Worm (Caenorhabditis elegans) whole organism, L4 larva: ENCODE data around the gene K10B2.4.

Source experiments
- D1046.2 ChIP-seq: fragments of 200-800 bp; sonication (Bioruptor generic); IDR thresholded peaks from 2 replicates; pipeline ENCODE4 v1.3.6; 2022; ENCODE audit warnings: missing genetic modification characterization, missing compliant biosample characterization
- F10B5.3 ChIP-seq: sonication (generic microtip); optimal IDR thresholded peaks from 2 replicates; lab custom pipeline; 2016; ENCODE audit warnings: mild to moderate bottlenecking, missing genetic modification characterization, missing compliant biosample characterization
- F26F4.8 ChIP-seq: fragments of 200-800 bp; sonication (Bioruptor generic); conservative IDR thresholded peaks from 2 replicates; pipeline ENCODE4 v1.3.6; 2022; ENCODE audit warnings: missing genetic modification characterization, missing compliant biosample characterization
- F37D6.2 ChIP-seq: sonication (generic microtip); optimal IDR thresholded peaks from 2 replicates; lab custom pipeline; 2016; ENCODE audit warnings: mild to moderate bottlenecking, missing genetic modification characterization, missing compliant biosample characterization
- F44E2.7 ChIP-seq: fragments of 200-800 bp; sonication (Bioruptor generic); IDR thresholded peaks from 2 replicates; pipeline ENCODE4 v2.1.2; 2022; ENCODE audit warnings: missing genetic modification characterization, missing compliant biosample characterization
- F49E8.2 ChIP-seq: sonication (generic microtip); optimal IDR thresholded peaks from 2 replicates; lab custom pipeline; 2016; ENCODE audit warnings: missing compliant biosample characterization, mild to moderate bottlenecking, missing genetic modification characterization, borderline replicate concordance
- R02D3.7 ChIP-seq: fragments of 150-350 bp; sonication (generic microtip); optimal IDR thresholded peaks from 3 replicates; lab custom pipeline; 2014; ENCODE audit warnings: missing biosample characterization, missing genetic modification characterization
- T20F7.1 ChIP-seq: fragments of 200-800 bp; sonication (Bioruptor generic); optimal IDR thresholded peaks from 2 replicates; lab custom pipeline; 2018; ENCODE audit warnings: mild to moderate bottlenecking, missing genetic modification characterization, missing compliant biosample characterization
- T26A8.4 ChIP-seq: fragments of 200-800 bp; sonication (Bioruptor generic); IDR thresholded peaks from 2 replicates; pipeline ENCODE4 v1.3.6; 2022; ENCODE audit warnings: missing genetic modification characterization, missing compliant biosample characterization
- Y105C5A.15 ChIP-seq: fragments of 200-800 bp; sonication (Bioruptor generic); IDR thresholded peaks from 2 replicates; pipeline ENCODE4 v1.3.6; 2022; ENCODE audit warnings: missing genetic modification characterization, missing compliant biosample characterization
- aha-1 ChIP-seq: fragments of 150-350 bp; peaks from one replicate; lab custom pipeline; 2014; ENCODE audit warnings: missing biosample characterization, missing genetic modification characterization
- ama-1 ChIP-seq: fragments of 150-350 bp; optimal IDR thresholded peaks from 2 replicates; lab custom pipeline; 2014; ENCODE audit warnings: inconsistent platforms, mixed read lengths
- arid-1 ChIP-seq: fragments of 200-800 bp; sonication (Bioruptor generic); conservative IDR thresholded peaks from 2 replicates; pipeline ENCODE4 v1.3.6; 2022; ENCODE audit warnings: missing genetic modification reagents, missing genetic modification characterization, missing compliant biosample characterization
- attf-4 ChIP-seq: sonication (generic microtip); optimal IDR thresholded peaks from 3 replicates; lab custom pipeline; 2017; ENCODE audit warnings: missing biosample characterization, missing genetic modification characterization
- ceh-28 ChIP-seq: fragments of 150-350 bp; optimal IDR thresholded peaks from 2 replicates; lab custom pipeline; 2014; ENCODE audit warnings: missing biosample characterization, missing genetic modification reagents, missing genetic modification characterization
- ces-1 ChIP-seq: fragments of 150-350 bp; sonication (generic microtip); optimal IDR thresholded peaks from 4 replicates; lab custom pipeline; 2014; ENCODE audit warnings: missing biosample characterization, missing genetic modification reagents, missing genetic modification characterization
- daf-12 ChIP-seq: fragments of 150-350 bp; optimal IDR thresholded peaks from 2 replicates; lab custom pipeline; 2014; ENCODE audit warnings: missing biosample characterization, missing genetic modification reagents, missing genetic modification characterization
- dmd-6 ChIP-seq: fragments of 200-800 bp; sonication (Bioruptor generic); IDR thresholded peaks from 2 replicates; pipeline ENCODE4 v1.3.6; 2022; ENCODE audit warnings: missing genetic modification reagents, missing genetic modification characterization, missing compliant biosample characterization
- duxl-1 ChIP-seq: sonication (generic microtip); optimal IDR thresholded peaks from 2 replicates; lab custom pipeline; 2016; ENCODE audit warnings: mild to moderate bottlenecking, missing genetic modification characterization, moderate library complexity, missing compliant biosample characterization; ENCODE audit not compliant: poor library complexity
- dve-1 ChIP-seq: sonication (generic microtip); optimal IDR thresholded peaks from 2 replicates; lab custom pipeline; 2017; ENCODE audit warnings: antibody characterized with exemption, mild to moderate bottlenecking, missing genetic modification characterization, missing compliant biosample characterization; ENCODE audit not compliant: insufficient read depth
- fkh-10 ChIP-seq: fragments of 150-350 bp; optimal IDR thresholded peaks from 2 replicates; lab custom pipeline; 2014; ENCODE audit warnings: missing biosample characterization, missing genetic modification reagents, missing genetic modification characterization
- hif-1 ChIP-seq, 2 experiments: sonication (generic microtip); optimal IDR thresholded peaks; 2 replicates each; lab custom pipeline; 2016 to 2017; ENCODE audit warnings: missing compliant biosample characterization in 2 of 2, missing genetic modification characterization in 2 of 2, missing genetic modification reagents in 2 of 2, missing genotype in 2 of 2, mild to moderate bottlenecking in 1 of 2
- hlh-11 ChIP-seq: fragments of 200-800 bp; sonication (Bioruptor generic); optimal IDR thresholded peaks from 2 replicates; lab custom pipeline; 2018; ENCODE audit warnings: mild to moderate bottlenecking, missing genetic modification characterization, missing compliant biosample characterization
- hlh-30 ChIP-seq: sonication (generic microtip); optimal IDR thresholded peaks from 2 replicates; lab custom pipeline; 2017; ENCODE audit warnings: antibody characterized with exemption, mild to moderate bottlenecking, missing genetic modification characterization, missing compliant biosample characterization; ENCODE audit not compliant: insufficient read depth
- lin-29 ChIP-seq: fragments of 200-800 bp; sonication (Bioruptor generic); IDR thresholded peaks from 2 replicates; pipeline ENCODE4 v1.3.6; 2022; ENCODE audit warnings: missing genetic modification reagents, missing genetic modification characterization, missing compliant biosample characterization
- lin-38 ChIP-seq: fragments of 200-800 bp; sonication (Bioruptor generic); IDR thresholded peaks from 2 replicates; pipeline ENCODE4 v1.3.6; 2022; ENCODE audit warnings: missing genetic modification reagents, missing genetic modification characterization, missing compliant biosample characterization
- lsy-2 ChIP-seq, 2 experiments: fragments of 150-350 bp in 1 of 2; sonication (generic microtip) in 1 of 2; optimal IDR thresholded peaks; 2 replicates each; lab custom pipeline; 2014 to 2017; ENCODE audit warnings: missing biosample characterization in 2 of 2, missing genetic modification characterization in 2 of 2
- madf-5 ChIP-seq, 2 experiments: fragments of 200-800 bp; sonication (Bioruptor generic); IDR thresholded peaks; 2 replicates each; pipeline ENCODE4 v1.3.6; 2022; ENCODE audit warnings: missing compliant biosample characterization in 2 of 2, missing genetic modification characterization in 2 of 2
- mdl-1 ChIP-seq, 2 experiments: fragments of 150-350 bp in 1 of 2; sonication (generic microtip) in 1 of 2; optimal IDR thresholded peaks; 2 replicates each; lab custom pipeline; 2014 to 2017; ENCODE audit warnings: missing biosample characterization in 2 of 2, missing genetic modification characterization in 2 of 2
- mep-1 ChIP-seq: fragments of 150-350 bp; sonication (generic microtip); optimal IDR thresholded peaks from 3 replicates; lab custom pipeline; 2014; ENCODE audit warnings: missing biosample characterization, missing genetic modification characterization
- mes-2 ChIP-seq: sonication (generic microtip); optimal IDR thresholded peaks from 2 replicates; lab custom pipeline; 2016; ENCODE audit warnings: missing genotype, mild to moderate bottlenecking, missing genetic modification characterization, missing compliant biosample characterization; ENCODE audit not compliant: poor library complexity, severe bottlenecking
- mxl-2 ChIP-seq: fragments of 200-800 bp; sonication (Bioruptor generic); conservative IDR thresholded peaks from 2 replicates; pipeline ENCODE4 v1.3.6; 2022; ENCODE audit warnings: missing genetic modification reagents, missing genetic modification characterization, missing compliant biosample characterization
- mxl-3 ChIP-seq: fragments of 200-800 bp; sonication (Bioruptor generic); optimal IDR thresholded peaks from 2 replicates; lab custom pipeline; 2018; ENCODE audit warnings: mild to moderate bottlenecking, missing genetic modification characterization, missing compliant biosample characterization
- nhr-102 ChIP-seq: sonication (generic microtip); optimal IDR thresholded peaks from 2 replicates; lab custom pipeline; 2016; ENCODE audit warnings: mild to moderate bottlenecking, missing genetic modification characterization, moderate library complexity, missing compliant biosample characterization
- nhr-25 ChIP-seq: sonication (generic microtip); optimal IDR thresholded peaks from 2 replicates; lab custom pipeline; 2017; ENCODE audit warnings: missing genetic modification characterization, mild to moderate bottlenecking, missing compliant biosample characterization, antibody characterized with exemption, moderate library complexity, borderline replicate concordance; ENCODE audit not compliant: insufficient read depth
- nhr-28 ChIP-seq: fragments of 150-350 bp; optimal IDR thresholded peaks from 2 replicates; lab custom pipeline; 2014; ENCODE audit warnings: missing biosample characterization, missing genetic modification characterization
- nhr-77 ChIP-seq: fragments of 150-350 bp; optimal IDR thresholded peaks from 2 replicates; lab custom pipeline; 2014; ENCODE audit warnings: missing biosample characterization, missing genetic modification characterization
- rbr-2 ChIP-seq: sonication (generic microtip); optimal IDR thresholded peaks from 2 replicates; lab custom pipeline; 2016; ENCODE audit warnings: missing genotype, missing genetic modification characterization, missing compliant biosample characterization
- sdz-12 ChIP-seq: fragments of 200-800 bp; sonication (Bioruptor generic); optimal IDR thresholded peaks from 2 replicates; lab custom pipeline; 2018; ENCODE audit warnings: mild to moderate bottlenecking, missing genetic modification characterization, missing compliant biosample characterization
- skn-1 ChIP-seq: fragments of 150-350 bp; optimal IDR thresholded peaks from 2 replicates; lab custom pipeline; 2014; ENCODE audit warnings: missing biosample characterization, missing genetic modification characterization
- tag-97 ChIP-seq: fragments of 200-800 bp; sonication (Bioruptor generic); IDR thresholded peaks from 2 replicates; pipeline ENCODE4 v1.3.6; 2022; ENCODE audit warnings: missing genetic modification characterization, missing compliant biosample characterization
- tra-1 ChIP-seq: fragments of 200-800 bp; sonication (Bioruptor generic); IDR thresholded peaks from 2 replicates; pipeline ENCODE4 v1.3.6; 2022; ENCODE audit warnings: missing genetic modification reagents, missing genetic modification characterization, missing compliant biosample characterization
- unc-130 ChIP-seq: sonication (generic microtip); optimal IDR thresholded peaks from 2 replicates; lab custom pipeline; 2016; ENCODE audit warnings: missing genetic modification reagents, missing genetic modification characterization, missing compliant biosample characterization
- vab-7 ChIP-seq: fragments of 200-800 bp; sonication (Bioruptor generic); IDR thresholded peaks from 2 replicates; pipeline ENCODE4 v1.3.6; 2022; ENCODE audit warnings: missing genetic modification reagents, missing genetic modification characterization, missing compliant biosample characterization
- zag-1 ChIP-seq: fragments of 150-350 bp; optimal IDR thresholded peaks from 2 replicates; lab custom pipeline; 2014; ENCODE audit warnings: missing biosample characterization, missing genetic modification characterization
- zip-2 ChIP-seq: fragments of 150-350 bp; optimal IDR thresholded peaks from 2 replicates; lab custom pipeline; 2014; ENCODE audit warnings: missing biosample characterization, missing genetic modification characterization

Gene K10B2.4

ce11 chrII:6358232-6358631 lies 2.5 kb downstream of the K10B2.4 start (continued):
- TF ChIP-seq F10B5.3 (tag; lab: Kevin White, UChicago), result no peak
- peak; percentile 51; the same call in 1 of the 2 replicates for TF ChIP-seq F44E2.7 (GFP tag; lab: Robert Waterston, UW)
- peak; percentile 14 for TF ChIP-seq F49E8.2
- TF ChIP-seq tag-97 (GFP tag; lab: Robert Waterston, UW), result no peak
- no peak for TF ChIP-seq skn-1
- no peak for TF ChIP-seq zag-1 (tag; lab: Kevin White, UChicago)
- no peak for TF ChIP-seq T26A8.4 (GFP tag; lab: Robert Waterston, UW)
- no peak for TF ChIP-seq nhr-102 (tag; lab: Kevin White, UChicago)
- TF ChIP-seq madf-5 (GFP tag; IDR thresholded peaks at IDR 0.05; lab: Robert Waterston, UW), result peak in 1 of 2 experiments; percentile 78; a peak in 2 of 4 replicates
- no peak for TF ChIP-seq F37D6.2 (tag; lab: Kevin White, UChicago)

ce11 chrII:6355396-6356346 lies 5.1 kb downstream of the K10B2.4 start, which contains the start of gene C32D5.11:
TSS of gene C32D5.11 (minus strand) at chrII:6355446.
- TF ChIP-seq rbr-2 (tag; lab: Kevin White, UChicago) (peak; percentile 69), nhr-102 (tag; lab: Kevin White, UChicago) (no peak), vab-7 (GFP tag; lab: Robert Waterston, UW) (no peak), duxl-1 (tag; lab: Kevin White, UChicago) (peak; percentile 66), mes-2 (tag; lab: Kevin White, UChicago) (peak; percentile 88), T20F7.1 (peak; percentile 44), D1046.2 (no peak), zip-2 (tag; lab: Kevin White, UChicago) (no peak), ceh-28 (tag; lab: Kevin White, UChicago) (peak; percentile 34), dve-1 (peak; percentile 61), lsy-2 (tag; optimal IDR thresholded peaks at IDR 0.05; lab: Kevin White, UChicago) (peak in 1 of 2 experiments; percentile 87), hif-1 (tag; optimal IDR thresholded peaks at IDR 0.05; lab: Kevin White, UChicago) (peak in 1 of 2 experiments; percentile 43), mdl-1 (tag; optimal IDR thresholded peaks at IDR 0.05; lab: Kevin White, UChicago) (peak in 1 of 2 experiments; percentile 46), mxl-2 (GFP tag; lab: Robert Waterston, UW) (no peak), mep-1 (tag; lab: Kevin White, UChicago) (peak; percentile 77), T26A8.4 (GFP tag; lab: Robert Waterston, UW) (peak; percentile 55), arid-1 (GFP tag; lab: Robert Waterston, UW) (no peak; the same call in 1 of the 2 replicates), hlh-30 (peak; percentile 82), sdz-12 (GFP tag; lab: Kevin White, UChicago) (no peak), attf-4 (no peak), tra-1 (GFP tag; lab: Robert Waterston, UW) (no peak), dmd-6 (GFP tag; lab: Robert Waterston, UW) (peak; percentile 55), Y105C5A.15 (GFP tag; lab: Robert Waterston, UW) (no peak), mxl-3 (GFP tag; lab: Kevin White, UChicago) (peak; percentile 42), F26F4.8 (GFP tag; lab: Robert Waterston, UW) (no peak), nhr-28 (tag; lab: Kevin White, UChicago) (peak; percentile 70), fkh-10 (GFP tag; lab: Kevin White, UChicago) (peak; percentile 29), ces-1 (GFP tag; lab: Kevin White, UChicago) (no peak), ama-1 (lab: Kevin White, UChicago) (no peak), nhr-25 (tag; lab: Kevin White, UChicago) (peak; percentile 14), F37D6.2 (tag; lab: Kevin White, UChicago) (peak; percentile 0), nhr-77 (tag; lab: Kevin White, UChicago) (peak; percentile 30), hlh-11 (tag; lab: Kevin White, UChicago) (peak; percentile 75), lin-29 (no peak), R02D3.7 (tag; lab: Kevin White, UChicago) (no peak), aha-1 (tag; lab: Kevin White, UChicago) (peak; percentile 96), lin-38 (GFP tag; lab: Robert Waterston, UW) (peak; percentile 65), daf-12 (tag; lab: Kevin White, UChicago) (no peak), unc-130 (peak; percentile 40)
